Fruit fly (Drosophila melanogaster) whole organism, pupa: ENCODE measurements around the gene CG6204.

Source experiments
- CG10348 ChIP-seq: fragments of 200-800 bp; sonication (Bioruptor generic); IDR thresholded peaks from 2 replicates; pipeline ENCODE4 v1.3.6; 2022; ENCODE audit warnings: missing biosample characterization, missing genetic modification characterization
- CG14655 ChIP-seq: fragments of 200-800 bp; sonication (Bioruptor generic); optimal IDR thresholded peaks from 3 replicates; lab custom pipeline; 2017; ENCODE audit warnings: mild to moderate bottlenecking, missing biosample characterization, missing genetic modification reagents, missing genetic modification characterization
- CG4496 ChIP-seq: fragments of 200-800 bp; sonication (Bioruptor generic); IDR thresholded peaks from 3 replicates; pipeline ENCODE4 v1.3.6; 2022; ENCODE audit warnings: missing biosample characterization, missing genetic modification characterization
- EcR ChIP-seq: fragments of 200-800 bp; sonication (Bioruptor generic); optimal IDR thresholded peaks from 3 replicates; lab custom pipeline; 2019; ENCODE audit warnings: missing biosample characterization, missing genetic modification characterization, mild to moderate bottlenecking, moderate library complexity, missing genetic modification reagents
- Ets98B ChIP-seq: fragments of 200-800 bp; sonication (Bioruptor generic); IDR thresholded peaks from 2 replicates; pipeline ENCODE4 v1.3.6; 2022; ENCODE audit warnings: missing biosample characterization, missing genetic modification characterization
- Pif1B ChIP-seq: fragments of 200-800 bp; sonication (Bioruptor generic); optimal IDR thresholded peaks from 3 replicates; lab custom pipeline; 2016; ENCODE audit warnings: missing biosample characterization, missing genetic modification characterization
- gl ChIP-seq: fragments of 200-800 bp; sonication (Bioruptor generic); optimal IDR thresholded peaks from 2 replicates; lab custom pipeline; 2018; ENCODE audit warnings: missing biosample characterization, mild to moderate bottlenecking, missing genetic modification characterization

DNA sequence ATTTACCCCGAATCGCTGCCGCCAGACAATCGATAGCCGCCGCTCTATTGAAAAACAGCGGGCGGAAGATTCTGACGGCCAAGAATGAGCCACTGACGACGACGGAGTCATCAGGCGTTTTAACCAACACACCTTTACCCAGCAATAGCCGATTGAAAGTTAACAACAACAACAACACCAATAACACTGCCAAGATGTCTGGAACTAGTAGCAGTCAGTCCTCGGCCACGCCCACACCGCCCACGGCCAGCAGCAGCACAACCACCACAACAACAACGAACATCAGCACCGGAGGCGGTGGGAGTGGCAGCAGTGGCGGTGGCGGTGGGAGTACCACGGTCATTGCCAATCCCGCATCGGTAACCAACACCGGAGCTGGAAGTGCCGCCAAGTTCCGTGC lies 38.3 kb downstream of the CG6204 start:
- no peak for TF ChIP-seq Pif1B (GFP tag; lab: Kevin White, UChicago)
- TF ChIP-seq Ets98B (GFP tag; lab: Robert Waterston, UW), result no peak
- TF ChIP-seq EcR (GFP tag; lab: Kevin White, UChicago), result no peak
- TF ChIP-seq CG10348 (GFP tag; lab: Robert Waterston, UW), result no peak
- no peak for TF ChIP-seq CG14655 (GFP tag; lab: Kevin White, UChicago)
- TF ChIP-seq gl (tag; lab: Kevin White, UChicago), result no peak
- TF ChIP-seq CG4496, result no peak
